Worm (Caenorhabditis elegans) whole organism, young adult: ENCODE results near the gene grl-6.

Source experiments
- C06A6.2 ChIP-seq: fragments of 200-800 bp; sonication (Bioruptor generic); conservative IDR thresholded peaks from 2 replicates; pipeline ENCODE4 v1.3.6; 2022; ENCODE audit warnings: missing genetic modification characterization, missing compliant biosample characterization
- D2030.7 ChIP-seq: fragments of 200-800 bp; sonication (Bioruptor generic); IDR thresholded peaks from 2 replicates; pipeline ENCODE4 v1.3.6; 2022; ENCODE audit warnings: missing genetic modification reagents, missing genetic modification characterization, missing compliant biosample characterization
- F10E7.11 ChIP-seq: sonication (generic microtip); optimal IDR thresholded peaks from 2 replicates; lab custom pipeline; 2017; ENCODE audit warnings: mild to moderate bottlenecking, missing genetic modification characterization, moderate library complexity, missing compliant biosample characterization
- F22D6.2 ChIP-seq: sonication (generic microtip); optimal IDR thresholded peaks from 2 replicates; lab custom pipeline; 2016; ENCODE audit warnings: mild to moderate bottlenecking, missing genetic modification characterization, missing compliant biosample characterization
- F33H1.4 ChIP-seq: fragments of 200-800 bp; sonication (Bioruptor generic); IDR thresholded peaks from 2 replicates; pipeline ENCODE4 v1.3.6; 2022; ENCODE audit warnings: missing genetic modification reagents, missing genetic modification characterization, missing compliant biosample characterization
- F57C9.4 ChIP-seq: sonication (generic microtip); optimal IDR thresholded peaks from 2 replicates; lab custom pipeline; 2017; ENCODE audit warnings: mild to moderate bottlenecking, missing genetic modification characterization, missing compliant biosample characterization
- ZK185.1 ChIP-seq: sonication (generic microtip); optimal IDR thresholded peaks from 2 replicates; lab custom pipeline; 2016; ENCODE audit warnings: mild to moderate bottlenecking, missing genetic modification characterization, missing compliant biosample characterization; ENCODE audit not compliant: poor library complexity, severe bottlenecking
- akir-1 ChIP-seq: fragments of 200-800 bp; sonication (Bioruptor generic); optimal IDR thresholded peaks from 2 replicates; lab custom pipeline; 2018; ENCODE audit warnings: mild to moderate bottlenecking, missing genetic modification characterization, moderate library complexity, missing compliant biosample characterization
- aptf-2 ChIP-seq: fragments of 200-800 bp; sonication (Bioruptor generic); conservative IDR thresholded peaks from 2 replicates; pipeline ENCODE4 v1.3.6; 2022; ENCODE audit warnings: missing genetic modification reagents, missing genetic modification characterization, missing compliant biosample characterization
- athp-1 ChIP-seq: sonication (generic microtip); optimal IDR thresholded peaks from 2 replicates; lab custom pipeline; 2017; ENCODE audit warnings: mild to moderate bottlenecking, missing genetic modification characterization, missing compliant biosample characterization
- attf-3 ChIP-seq: fragments of 200-800 bp; sonication (Bioruptor generic); conservative IDR thresholded peaks from 2 replicates; pipeline ENCODE4 v1.3.6; 2022; ENCODE audit warnings: missing genetic modification reagents, missing genetic modification characterization, missing compliant biosample characterization
- attf-6 ChIP-seq: fragments of 200-800 bp; sonication (Bioruptor generic); IDR thresholded peaks from 2 replicates; pipeline ENCODE4 v1.3.6; 2022; ENCODE audit warnings: missing genetic modification reagents, missing genetic modification characterization, missing compliant biosample characterization
- bed-2 ChIP-seq: fragments of 200-800 bp; sonication (Bioruptor generic); IDR thresholded peaks from 2 replicates; pipeline ENCODE4 v1.3.6; 2022; ENCODE audit warnings: missing genetic modification reagents, missing genetic modification characterization, missing compliant biosample characterization
- cebp-2 ChIP-seq: fragments of 200-800 bp; sonication (Bioruptor generic); IDR thresholded peaks from 2 replicates; pipeline ENCODE4 v1.3.6; 2022; ENCODE audit warnings: missing genetic modification characterization, missing compliant biosample characterization
- ceh-91 ChIP-seq: fragments of 200-800 bp; sonication (Bioruptor generic); IDR thresholded peaks from 2 replicates; pipeline ENCODE4 v1.3.6; 2022; ENCODE audit warnings: missing genetic modification reagents, missing genetic modification characterization, missing compliant biosample characterization
- ets-4 ChIP-seq: fragments of 200-800 bp; sonication (Bioruptor generic); optimal IDR thresholded peaks from 2 replicates; lab custom pipeline; 2018; ENCODE audit warnings: mild to moderate bottlenecking, missing genetic modification characterization, missing compliant biosample characterization
- hlh-26 ChIP-seq: fragments of 200-800 bp; sonication (Bioruptor generic); conservative IDR thresholded peaks from 2 replicates; pipeline ENCODE4 v1.3.6; 2022; ENCODE audit warnings: missing genetic modification reagents, missing genetic modification characterization, missing compliant biosample characterization
- lin-26 ChIP-seq: fragments of 200-800 bp; sonication (Bioruptor generic); IDR thresholded peaks from 2 replicates; pipeline ENCODE4 v1.3.6; 2022; ENCODE audit warnings: missing genetic modification reagents, missing genetic modification characterization, missing compliant biosample characterization
- lin-40 ChIP-seq: sonication (generic microtip); optimal IDR thresholded peaks from 2 replicates; lab custom pipeline; 2016; ENCODE audit warnings: missing genetic modification characterization, mild to moderate bottlenecking, missing compliant biosample characterization, missing genotype, missing genetic modification reagents
- lsl-1 ChIP-seq: fragments of 200-800 bp; sonication (Bioruptor generic); optimal IDR thresholded peaks from 2 replicates; lab custom pipeline; 2018; ENCODE audit warnings: mild to moderate bottlenecking, missing genetic modification characterization, moderate library complexity, missing compliant biosample characterization
- madf-10 ChIP-seq: sonication (generic microtip); optimal IDR thresholded peaks from 2 replicates; lab custom pipeline; 2016; ENCODE audit warnings: mild to moderate bottlenecking, missing genetic modification characterization, missing compliant biosample characterization
- madf-8 ChIP-seq: fragments of 200-800 bp; sonication (Bioruptor generic); conservative IDR thresholded peaks from 2 replicates; pipeline ENCODE4 v1.3.6; 2022; ENCODE audit warnings: missing genetic modification reagents, missing genetic modification characterization, missing compliant biosample characterization
- mcd-1 ChIP-seq: fragments of 200-800 bp; sonication (Bioruptor generic); IDR thresholded peaks from 2 replicates; pipeline ENCODE4 v1.3.6; 2022; ENCODE audit warnings: missing genetic modification reagents, missing genetic modification characterization, missing compliant biosample characterization
- mes-4 ChIP-seq: sonication (generic microtip); optimal IDR thresholded peaks from 2 replicates; lab custom pipeline; 2016; ENCODE audit warnings: missing genotype, missing genetic modification characterization, missing compliant biosample characterization
- rcor-1 ChIP-seq: fragments of 200-800 bp; sonication (Bioruptor generic); IDR thresholded peaks from 2 replicates; pipeline ENCODE4 v1.3.6; 2022; ENCODE audit warnings: missing genetic modification reagents, missing genetic modification characterization, missing compliant biosample characterization
- rpc-1 ChIP-seq, 2 experiments: fragments of 150-350 bp in 1 of 2; sonication (generic microtip) in 1 of 2; optimal IDR thresholded peaks; 2 replicates each; lab custom pipeline; 2014 to 2018; ENCODE audit warnings: missing biosample characterization in 1 of 2, missing genetic modification characterization in 1 of 2, missing genetic modification reagents in 1 of 2, missing genotype in 1 of 2
- snpc-1.1 ChIP-seq: sonication (generic microtip); optimal IDR thresholded peaks from 2 replicates; lab custom pipeline; 2017; ENCODE audit warnings: missing genetic modification characterization, mild to moderate bottlenecking, missing compliant biosample characterization, antibody characterized with exemption, moderate library complexity, missing genotype, missing genetic modification reagents; ENCODE audit not compliant: insufficient read depth
- tbp1 ChIP-seq: fragments of 200-800 bp; sonication (Bioruptor generic); optimal IDR thresholded peaks from 2 replicates; lab custom pipeline; 2018; ENCODE audit warnings: mild to moderate bottlenecking, missing genetic modification characterization, missing compliant biosample characterization
- unc-130 ChIP-seq: sonication (generic microtip); optimal IDR thresholded peaks from 2 replicates; lab custom pipeline; 2016; ENCODE audit warnings: missing genetic modification reagents, missing genetic modification characterization, missing compliant biosample characterization
- xnd-1 ChIP-seq: sonication (generic microtip); optimal IDR thresholded peaks from 2 replicates; lab custom pipeline; 2016; ENCODE audit warnings: missing genotype, missing genetic modification reagents, missing genetic modification characterization, missing compliant biosample characterization
- ztf-18 ChIP-seq: sonication (generic microtip); optimal IDR thresholded peaks from 2 replicates; lab custom pipeline; 2016; ENCODE audit warnings: missing genotype, mild to moderate bottlenecking, missing genetic modification characterization, missing compliant biosample characterization
- ztf-22 ChIP-seq: fragments of 200-800 bp; sonication (Bioruptor generic); optimal IDR thresholded peaks from 2 replicates; lab custom pipeline; 2018; ENCODE audit warnings: mild to moderate bottlenecking, missing genetic modification characterization, moderate library complexity, missing compliant biosample characterization

grl-6 gene

DNA sequence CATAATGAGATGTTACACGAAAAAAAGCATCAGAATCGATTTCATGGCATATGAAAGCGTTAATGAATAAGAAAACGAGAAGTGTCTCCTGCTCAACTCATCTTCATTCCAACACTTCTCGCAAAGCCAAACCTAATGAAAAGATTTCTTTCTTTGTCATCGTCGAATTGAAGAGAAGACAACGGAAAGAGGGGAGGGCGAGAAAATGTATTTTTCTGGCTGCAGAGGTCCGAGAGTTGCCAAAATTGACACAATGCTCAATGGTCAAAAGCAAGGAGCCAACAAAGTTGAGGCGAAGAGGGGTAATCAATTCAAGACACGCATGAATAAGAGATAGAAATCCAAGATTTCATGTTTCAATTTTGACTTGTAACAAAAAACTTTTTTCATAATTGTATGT is 31.6 kb downstream of the grl-6 start:
- no peak for TF ChIP-seq F33H1.4 (GFP tag; lab: Robert Waterston, UW)
- TF ChIP-seq, all 124 proteins: peak for 0

DNA sequence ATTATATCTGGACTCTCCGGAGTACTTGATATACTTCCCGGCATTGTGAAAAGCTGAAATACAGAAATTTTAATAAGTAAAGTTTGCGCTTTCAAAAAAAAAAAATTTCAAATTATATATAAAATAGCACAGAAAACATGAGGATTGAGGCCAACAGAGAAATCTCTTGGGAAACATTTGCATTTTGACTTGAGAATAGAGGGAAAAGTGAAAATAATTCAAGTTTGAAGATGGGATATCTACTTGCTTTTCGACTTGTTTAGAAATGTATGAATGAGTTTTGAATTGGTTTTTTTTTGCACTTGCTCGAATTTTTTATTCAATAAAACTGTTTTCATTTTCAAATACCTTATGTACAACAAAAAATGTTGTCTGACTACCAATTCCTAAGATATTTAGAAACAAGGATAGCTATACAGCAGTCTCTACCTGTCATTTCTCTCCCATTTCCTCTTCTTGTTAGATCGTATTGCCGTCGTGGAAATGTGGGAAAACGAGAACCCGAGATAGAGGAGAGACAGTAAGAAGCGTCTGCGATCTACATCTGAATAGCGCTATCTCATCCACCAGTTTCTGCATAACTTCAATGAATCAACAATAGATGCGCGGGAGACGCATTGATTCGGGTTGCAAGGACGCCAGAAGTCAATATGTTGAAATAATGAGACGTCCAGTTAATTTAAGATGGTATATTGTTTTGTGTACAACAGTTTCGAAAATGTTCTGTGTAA is 34.2 kb downstream of the grl-6 start, which contains the start of gene T22E5.6:
Gene T22E5.6 (minus strand): TSS at position 51 of the 731 bp plus-strand sequence.
- TF ChIP-seq cebp-2 (no peak), athp-1 (tag; lab: Kevin White, UChicago) (no peak), D2030.7 (GFP tag; lab: Robert Waterston, UW) (no peak), ets-4 (GFP tag; lab: Kevin White, UChicago) (no peak), lsl-1 (GFP tag; lab: Kevin White, UChicago) (no peak), F10E7.11 (tag; lab: Kevin White, UChicago) (no peak), F57C9.4 (tag; lab: Kevin White, UChicago) (no peak), ZK185.1 (tag; lab: Kevin White, UChicago) (no peak), F22D6.2 (tag; lab: Kevin White, UChicago) (no peak), snpc-1.1 (tag; lab: Kevin White, UChicago) (no peak), aptf-2 (no peak), attf-3 (GFP tag; lab: Robert Waterston, UW) (no peak), rpc-1 (optimal IDR thresholded peaks at IDR 0.05; lab: Kevin White, UChicago) (no peak), rpc-1 (tag; optimal IDR thresholded peaks at IDR 0.05; lab: Kevin White, UChicago) (no peak), lin-26 (GFP tag; lab: Robert Waterston, UW) (no peak), madf-8 (GFP tag; lab: Robert Waterston, UW) (no peak), akir-1 (GFP tag; lab: Kevin White, UChicago) (no peak), attf-6 (GFP tag; lab: Robert Waterston, UW) (no peak)

DNA sequence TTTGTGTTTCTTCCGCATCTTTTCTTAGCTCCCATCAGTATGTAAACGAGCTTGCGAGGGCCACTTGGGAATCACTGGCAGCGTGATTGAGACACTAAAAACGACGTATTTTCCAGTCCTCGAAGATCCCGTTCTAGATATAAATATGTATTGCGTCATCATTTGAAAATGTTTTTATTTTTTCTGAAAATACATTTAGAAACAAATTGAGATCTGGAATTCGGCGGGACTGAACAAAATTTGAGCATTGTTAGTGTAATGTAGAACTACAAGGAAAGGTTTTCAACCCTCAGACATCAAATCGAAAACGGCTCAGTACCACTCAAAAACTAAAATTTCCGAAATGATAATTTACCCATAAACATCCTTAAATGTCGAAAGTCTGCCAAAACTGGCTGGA is 37.2 kb downstream of the grl-6 start:
- no peak for TF ChIP-seq tbp1
- TF ChIP-seq ceh-91: no peak
- TF ChIP-seq ztf-22 (GFP tag; lab: Kevin White, UChicago): no peak
- no peak for TF ChIP-seq C06A6.2 (GFP tag; lab: Robert Waterston, UW)
- TF ChIP-seq mes-4 (tag; lab: Kevin White, UChicago): no peak
- TF ChIP-seq hlh-26 (GFP tag; lab: Robert Waterston, UW): no peak
- no peak for TF ChIP-seq ztf-18 (tag; lab: Kevin White, UChicago)

DNA sequence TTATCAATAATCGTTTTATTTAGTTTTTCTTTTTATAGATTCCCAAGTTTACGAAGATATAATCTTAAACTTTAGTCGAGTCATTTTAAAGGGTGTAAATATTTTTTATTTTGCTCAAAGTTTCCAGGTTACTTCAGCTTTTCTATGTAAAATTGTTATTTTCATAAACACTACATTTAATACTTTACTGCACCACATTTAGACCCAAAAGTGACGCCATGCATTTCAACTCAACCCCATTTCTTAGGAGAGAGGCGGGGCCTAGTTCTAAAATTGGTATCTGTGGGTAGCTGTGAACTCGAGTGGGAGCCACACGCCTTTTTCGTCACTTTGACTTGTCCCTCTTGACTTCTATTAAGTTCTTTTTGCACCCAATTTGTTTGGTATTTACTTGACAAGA is 38.2 kb downstream of the grl-6 start, which contains the start of gene T22E5.1:
Gene T22E5.1 (plus strand): TSS at position 301 of the 400 bp plus-strand sequence.
- TF ChIP-seq rcor-1 (no peak), lin-40 (no peak), madf-10 (tag; lab: Kevin White, UChicago) (no peak), unc-130 (no peak), xnd-1 (tag; lab: Kevin White, UChicago) (no peak), mcd-1 (GFP tag; lab: Robert Waterston, UW) (no peak), bed-2 (GFP tag; lab: Robert Waterston, UW) (no peak)
